Fruit fly (Drosophila melanogaster): ENCODE results near the gene kuk.

The kuk gene

dm6 chr3R:17079859-17080255 is at the start of gene kuk, which contains the start of gene Keap1 (continued):
- peak; percentile 17 for TF ChIP-seq CG11762 (GFP tag; optimal IDR thresholded peaks at IDR 0.05; ENCODE audit: insufficient read depth)
- peak; percentile 48; the same call in 1 of the 2 replicates for TF ChIP-seq Gug (GFP tag; IDR thresholded peaks at IDR 0.05)
- TF ChIP-seq ss (GFP tag; optimal IDR thresholded peaks at IDR 0.05): no peak
- no peak for TF ChIP-seq dsx (GFP tag; optimal IDR thresholded peaks at IDR 0.05; ENCODE audit: poor library complexity, severe bottlenecking)
- TF ChIP-seq Hr38 (GFP tag; optimal IDR thresholded peaks at IDR 0.05): no peak
- TF ChIP-seq fkh (GFP tag; optimal IDR thresholded peaks at IDR 0.05): peak; percentile 99
- peak; percentile 27 for TF ChIP-seq Eip78C (GFP tag)

dm6 chr3R:17031502-17031901 is 48.5 kb upstream of the kuk start, which contains the start of gene CG31268:
CG31268 (plus strand) TSS chr3R:17031802.
- TF ChIP-seq CG6808 (GFP tag; optimal IDR thresholded peaks at IDR 0.05): no peak
- TF ChIP-seq fd85E (GFP tag; optimal IDR thresholded peaks at IDR 0.05): no peak
- no peak for TF ChIP-seq CG32006 (GFP tag; optimal IDR thresholded peaks at IDR 0.05)
- no peak for TF ChIP-seq ss (GFP tag; optimal IDR thresholded peaks at IDR 0.05)
- TF ChIP-seq Gug (GFP tag; IDR thresholded peaks at IDR 0.05): no peak
- no peak for TF ChIP-seq Ets21C (GFP tag; optimal IDR thresholded peaks at IDR 0.05)
- TF ChIP-seq CG8119 (GFP tag; IDR thresholded peaks at IDR 0.05): no peak
- TF ChIP-seq topi (GFP tag; optimal IDR thresholded peaks at IDR 0.05): no peak
- TF ChIP-seq fd59A (GFP tag; optimal IDR thresholded peaks at IDR 0.05): no peak
- no peak for TF ChIP-seq CG9139 (GFP tag; optimal IDR thresholded peaks at IDR 0.05)
- no peak for TF ChIP-seq Sox15 (GFP tag; optimal IDR thresholded peaks at IDR 0.05)
- TF ChIP-seq CG6792 (GFP tag; optimal IDR thresholded peaks at IDR 0.05): no peak
- no peak for TF ChIP-seq CG8319 (GFP tag; optimal IDR thresholded peaks at IDR 0.05)
- no peak for TF ChIP-seq Eip75B (GFP tag; optimal IDR thresholded peaks at IDR 0.05)
- TF ChIP-seq Lpt (GFP tag; optimal IDR thresholded peaks at IDR 0.05): no peak
- TF ChIP-seq Eip78C (GFP tag): no peak
- TF ChIP-seq CG11294 (GFP tag; IDR thresholded peaks at IDR 0.05): no peak

- no peak for TF ChIP-seq cyc (GFP tag; optimal IDR thresholded peaks at IDR 0.05)
- TF ChIP-seq CG8119 (GFP tag; IDR thresholded peaks at IDR 0.05): no peak
- TF ChIP-seq CG3032 (tag; optimal IDR thresholded peaks at IDR 0.05): no peak
- no peak for TF ChIP-seq CG6808 (GFP tag; optimal IDR thresholded peaks at IDR 0.05)
- TF ChIP-seq esn (GFP tag; optimal IDR thresholded peaks at IDR 0.05): no peak
- TF ChIP-seq eg (GFP tag; IDR thresholded peaks at IDR 0.05): no peak
- TF ChIP-seq Lpt (GFP tag; optimal IDR thresholded peaks at IDR 0.05): no peak
- TF ChIP-seq vri (GFP tag; optimal IDR thresholded peaks at IDR 0.05): no peak
- no peak for TF ChIP-seq dsx (GFP tag; optimal IDR thresholded peaks at IDR 0.05; ENCODE audit: poor library complexity, severe bottlenecking)
Measured at dm6 chr3R:17035945-17036344, 44.1 kb upstream of the kuk start, which contains the start of gene CG4009. CG4009 (minus strand) TSS chr3R:17036045.

dm6 chr3R:17039993-17040807 is 39.8 kb upstream of the kuk start, which contains the start of the genes CG18213 and Trm7-32:
CG18213 (minus strand) TSS chr3R:17040203.
Trm7-32 (plus strand) TSS chr3R:17040682.
- TF ChIP-seq achi (GFP tag; optimal IDR thresholded peaks at IDR 0.05) (peak; percentile 27), dsx (GFP tag; optimal IDR thresholded peaks at IDR 0.05; ENCODE audit: poor library complexity, severe bottlenecking) (no peak), Eip93F (GFP tag; optimal IDR thresholded peaks at IDR 0.05) (no peak), CG31627 (GFP tag; optimal IDR thresholded peaks at IDR 0.05) (no peak), CG10631 (GFP tag; optimal IDR thresholded peaks at IDR 0.05) (peak; percentile 38), Ets96B (tag; optimal IDR thresholded peaks at IDR 0.05) (no peak), Hr39 (GFP tag; optimal IDR thresholded peaks at IDR 0.05) (no peak), Sox102F (GFP tag; optimal IDR thresholded peaks at IDR 0.05) (no peak), esn (GFP tag; optimal IDR thresholded peaks at IDR 0.05) (peak; percentile 15)

All from whole organism, prepupa.